Fruit fly (Drosophila melanogaster): Measurements from ENCODE around the gene CG43439.

dm6 chr3L:6976601-6977140 is 7.7 kb downstream of the CG43439 start:
- no peak for TF ChIP-seq CG9139 (GFP tag; optimal IDR thresholded peaks at IDR 0.05)
- no peak for TF ChIP-seq Lpt (GFP tag; optimal IDR thresholded peaks at IDR 0.05)
- TF ChIP-seq eg (GFP tag; IDR thresholded peaks at IDR 0.05) = no peak
- no peak for TF ChIP-seq CG10669 (GFP tag; optimal IDR thresholded peaks at IDR 0.05)
- TF ChIP-seq acj6 (GFP tag; optimal IDR thresholded peaks at IDR 0.05) = no peak
- no peak for TF ChIP-seq CG1621 (tag; optimal IDR thresholded peaks at IDR 0.05)
- TF ChIP-seq Ets21C (GFP tag; optimal IDR thresholded peaks at IDR 0.05) = no peak
- TF ChIP-seq pdm3 (GFP tag; optimal IDR thresholded peaks at IDR 0.05) = no peak
